Worm (Caenorhabditis elegans) whole organism, young adult: ENCODE results near the gene lin-54.
A peak's percentile ranks its signal among the peaks of the same experiment; 100 is the strongest.

ENCODE experiments used
- B0035.1 ChIP-seq: sonication (generic microtip); optimal IDR thresholded peaks from 2 replicates; lab custom pipeline; 2016; ENCODE audit warnings: missing genetic modification characterization, mild to moderate bottlenecking, missing compliant biosample characterization, missing genotype, missing genetic modification reagents
- B0336.3 ChIP-seq: fragments of 200-800 bp; sonication (Bioruptor generic); IDR thresholded peaks from 2 replicates; pipeline ENCODE4 v1.3.6; 2022; ENCODE audit warnings: missing genetic modification characterization, missing compliant biosample characterization
- F10E7.11 ChIP-seq: sonication (generic microtip); optimal IDR thresholded peaks from 2 replicates; lab custom pipeline; 2017; ENCODE audit warnings: mild to moderate bottlenecking, missing genetic modification characterization, moderate library complexity, missing compliant biosample characterization
- F22D6.2 ChIP-seq: sonication (generic microtip); optimal IDR thresholded peaks from 2 replicates; lab custom pipeline; 2016; ENCODE audit warnings: mild to moderate bottlenecking, missing genetic modification characterization, missing compliant biosample characterization
- F37B4.10 ChIP-seq: fragments of 200-800 bp; sonication (Bioruptor generic); IDR thresholded peaks from 2 replicates; pipeline ENCODE4 v1.3.6; 2022; ENCODE audit warnings: missing genetic modification characterization, missing compliant biosample characterization
- F52B5.7 ChIP-seq: sonication (generic microtip); optimal IDR thresholded peaks from 2 replicates; lab custom pipeline; 2016; ENCODE audit warnings: mild to moderate bottlenecking, missing genetic modification characterization, missing compliant biosample characterization
- K11D2.4 ChIP-seq: fragments of 200-800 bp; sonication (Bioruptor generic); IDR thresholded peaks from 2 replicates; pipeline ENCODE4 v1.3.6; 2022; ENCODE audit warnings: missing genetic modification reagents, missing genetic modification characterization, missing compliant biosample characterization
- Y53F4B.3 ChIP-seq: fragments of 200-800 bp; sonication (Bioruptor generic); IDR thresholded peaks from 2 replicates; pipeline ENCODE4 v1.3.6; 2022; ENCODE audit warnings: missing genetic modification reagents, missing genetic modification characterization, missing compliant biosample characterization
- Y67H2A.10 ChIP-seq: fragments of 200-800 bp; sonication (Bioruptor generic); conservative IDR thresholded peaks from 2 replicates; pipeline ENCODE4 v1.3.6; 2022; ENCODE audit warnings: missing genetic modification reagents, missing genetic modification characterization, missing compliant biosample characterization
- atf-7 ChIP-seq: sonication (generic microtip); optimal IDR thresholded peaks from 2 replicates; lab custom pipeline; 2017; ENCODE audit warnings: mild to moderate bottlenecking, missing genetic modification characterization, missing compliant biosample characterization
- athp-1 ChIP-seq: sonication (generic microtip); optimal IDR thresholded peaks from 2 replicates; lab custom pipeline; 2017; ENCODE audit warnings: mild to moderate bottlenecking, missing genetic modification characterization, missing compliant biosample characterization
- attf-3 ChIP-seq: fragments of 200-800 bp; sonication (Bioruptor generic); conservative IDR thresholded peaks from 2 replicates; pipeline ENCODE4 v1.3.6; 2022; ENCODE audit warnings: missing genetic modification reagents, missing genetic modification characterization, missing compliant biosample characterization
- attf-5 ChIP-seq: fragments of 200-800 bp; sonication (Bioruptor generic); optimal IDR thresholded peaks from 2 replicates; lab custom pipeline; 2018; ENCODE audit warnings: mild to moderate bottlenecking, missing genetic modification characterization, missing compliant biosample characterization
- bed-1 ChIP-seq: fragments of 200-800 bp; sonication (Bioruptor generic); IDR thresholded peaks from 2 replicates; pipeline ENCODE4 v1.3.6; 2022; ENCODE audit warnings: missing genetic modification reagents, missing genetic modification characterization, missing compliant biosample characterization
- ceh-100 ChIP-seq: fragments of 200-800 bp; sonication (Bioruptor generic); IDR thresholded peaks from 2 replicates; pipeline ENCODE4 v1.3.6; 2022; ENCODE audit warnings: missing genetic modification reagents, missing genetic modification characterization, missing compliant biosample characterization
- ceh-27 ChIP-seq: fragments of 200-800 bp; sonication (Bioruptor generic); optimal IDR thresholded peaks from 2 replicates; lab custom pipeline; 2018; ENCODE audit warnings: mild to moderate bottlenecking, missing genetic modification characterization, moderate library complexity, missing compliant biosample characterization
- efl-1 ChIP-seq: fragments of 150-350 bp; optimal IDR thresholded peaks from 2 replicates; lab custom pipeline; 2014; ENCODE audit warnings: missing biosample characterization, missing genetic modification reagents, missing genetic modification characterization
- egl-18 ChIP-seq: fragments of 200-800 bp; sonication (Bioruptor generic); IDR thresholded peaks from 2 replicates; pipeline ENCODE4 v1.3.6; 2022; ENCODE audit warnings: missing genetic modification reagents, missing genetic modification characterization, missing compliant biosample characterization
- ekl-4 ChIP-seq: fragments of 200-800 bp; sonication (Bioruptor generic); IDR thresholded peaks from 2 replicates; pipeline ENCODE4 v1.3.6; 2022; ENCODE audit warnings: missing genetic modification reagents, missing genetic modification characterization, missing compliant biosample characterization
- hmg-20 ChIP-seq: fragments of 200-800 bp; sonication (Bioruptor generic); IDR thresholded peaks from 2 replicates; pipeline ENCODE4 v1.3.6; 2022; ENCODE audit warnings: missing genetic modification reagents, missing genetic modification characterization, missing compliant biosample characterization
- lin-26 ChIP-seq: fragments of 200-800 bp; sonication (Bioruptor generic); IDR thresholded peaks from 2 replicates; pipeline ENCODE4 v1.3.6; 2022; ENCODE audit warnings: missing genetic modification reagents, missing genetic modification characterization, missing compliant biosample characterization
- lin-54 ChIP-seq: fragments of 200-800 bp; sonication (Bioruptor generic); optimal IDR thresholded peaks from 2 replicates; lab custom pipeline; 2018; ENCODE audit warnings: mild to moderate bottlenecking, missing genetic modification characterization, missing compliant biosample characterization
- mcd-1 ChIP-seq: fragments of 200-800 bp; sonication (Bioruptor generic); IDR thresholded peaks from 2 replicates; pipeline ENCODE4 v1.3.6; 2022; ENCODE audit warnings: missing genetic modification reagents, missing genetic modification characterization, missing compliant biosample characterization
- mxl-1 ChIP-seq: sonication (generic microtip); optimal IDR thresholded peaks from 2 replicates; lab custom pipeline; 2016; ENCODE audit warnings: missing genetic modification characterization, missing compliant biosample characterization
- nfyb-1 ChIP-seq: fragments of 200-800 bp; sonication (Bioruptor generic); IDR thresholded peaks from 2 replicates; pipeline ENCODE4 v1.3.6; 2022; ENCODE audit warnings: missing genetic modification reagents, missing genetic modification characterization, missing compliant biosample characterization
- rcor-1 ChIP-seq: fragments of 200-800 bp; sonication (Bioruptor generic); IDR thresholded peaks from 2 replicates; pipeline ENCODE4 v1.3.6; 2022; ENCODE audit warnings: missing genetic modification reagents, missing genetic modification characterization, missing compliant biosample characterization
- rec-8 ChIP-seq, 2 experiments: sonication (generic microtip); optimal IDR thresholded peaks; 2 replicates each; lab custom pipeline; 2016; ENCODE audit warnings: mild to moderate bottlenecking in 2 of 2, missing genetic modification characterization in 2 of 2, missing genetic modification reagents in 2 of 2, missing genotype in 2 of 2, missing biosample characterization in 1 of 2, missing compliant biosample characterization in 1 of 2, moderate library complexity in 1 of 2
- snpc-1.1 ChIP-seq: sonication (generic microtip); optimal IDR thresholded peaks from 2 replicates; lab custom pipeline; 2017; ENCODE audit warnings: missing genetic modification characterization, mild to moderate bottlenecking, missing compliant biosample characterization, antibody characterized with exemption, moderate library complexity, missing genotype, missing genetic modification reagents; ENCODE audit not compliant: insufficient read depth
- snpc-3.4 ChIP-seq: sonication (generic microtip); optimal IDR thresholded peaks from 2 replicates; lab custom pipeline; 2017; ENCODE audit warnings: missing genetic modification characterization, mild to moderate bottlenecking, missing compliant biosample characterization, antibody characterized with exemption, moderate library complexity, missing genotype, missing genetic modification reagents
- tbx-9 ChIP-seq: sonication (generic microtip); optimal IDR thresholded peaks from 2 replicates; lab custom pipeline; 2016; ENCODE audit warnings: borderline replicate concordance, missing genetic modification characterization, inconsistent platforms, missing compliant biosample characterization
- tlf-1 ChIP-seq: fragments of 200-800 bp; sonication (Bioruptor generic); optimal IDR thresholded peaks from 2 replicates; lab custom pipeline; 2018; ENCODE audit warnings: mild to moderate bottlenecking, missing genetic modification characterization, missing compliant biosample characterization
- unc-130 ChIP-seq: sonication (generic microtip); optimal IDR thresholded peaks from 2 replicates; lab custom pipeline; 2016; ENCODE audit warnings: missing genetic modification reagents, missing genetic modification characterization, missing compliant biosample characterization
- ztf-25 ChIP-seq: fragments of 200-800 bp; sonication (Bioruptor generic); IDR thresholded peaks from 2 replicates; pipeline ENCODE4 v1.3.6; 2022; ENCODE audit warnings: missing genetic modification reagents, missing genetic modification characterization, missing compliant biosample characterization
- ztf-28 ChIP-seq: fragments of 200-800 bp; sonication (Bioruptor generic); IDR thresholded peaks from 2 replicates; pipeline ENCODE4 v1.3.6; 2022; ENCODE audit warnings: missing genetic modification reagents, missing genetic modification characterization, missing compliant biosample characterization

lin-54 gene

DNA sequence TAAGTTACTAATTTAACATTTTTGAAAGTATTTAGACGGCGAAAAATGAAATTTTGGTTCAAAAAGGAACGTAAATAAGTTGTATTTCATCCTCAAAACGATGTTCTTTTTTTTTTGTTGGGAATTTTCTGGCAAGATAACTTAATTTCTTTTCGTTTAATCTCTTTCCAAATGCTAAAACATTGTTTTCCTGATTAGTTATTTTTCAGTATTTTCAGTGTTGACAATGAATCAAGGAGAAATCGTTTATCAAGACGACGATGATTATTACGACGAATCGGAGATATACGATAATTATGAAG lies at the start of gene lin-54:
lin-54 (plus strand) TSS at position 203 of the 302 bp plus-strand sequence.
- TF ChIP-seq tlf-1 (GFP tag; lab: Kevin White, UChicago) (no peak), ztf-25 (GFP tag; lab: Robert Waterston, UW) (no peak), attf-3 (GFP tag; lab: Robert Waterston, UW) (no peak), ztf-28 (no peak), mcd-1 (GFP tag; lab: Robert Waterston, UW) (no peak)

DNA sequence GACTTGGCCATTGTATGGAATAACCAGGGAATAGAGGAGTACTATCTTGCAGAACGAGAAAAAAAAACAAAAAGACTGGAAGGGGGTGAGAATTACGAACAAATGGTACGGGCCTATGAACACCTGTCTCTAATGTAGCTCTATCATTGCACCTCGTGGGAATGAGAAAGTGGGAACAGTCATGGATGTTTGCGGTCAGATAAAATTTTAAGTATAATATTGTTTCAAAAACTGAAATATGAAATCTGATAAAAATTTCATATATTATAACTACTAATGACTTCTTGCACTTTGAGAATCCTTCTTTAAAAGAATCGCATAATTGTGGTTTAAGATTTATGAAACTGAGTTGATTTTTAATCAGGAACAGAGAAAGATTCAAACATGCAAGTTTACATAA lies 47.6 kb upstream of the lin-54 start, which contains the start of gene F58D2.5:
F58D2.5 (minus strand) TSS at position 101 of the 400 bp plus-strand sequence.
- no peak for TF ChIP-seq unc-130 (GFP tag; lab: Kevin White, UChicago)

DNA sequence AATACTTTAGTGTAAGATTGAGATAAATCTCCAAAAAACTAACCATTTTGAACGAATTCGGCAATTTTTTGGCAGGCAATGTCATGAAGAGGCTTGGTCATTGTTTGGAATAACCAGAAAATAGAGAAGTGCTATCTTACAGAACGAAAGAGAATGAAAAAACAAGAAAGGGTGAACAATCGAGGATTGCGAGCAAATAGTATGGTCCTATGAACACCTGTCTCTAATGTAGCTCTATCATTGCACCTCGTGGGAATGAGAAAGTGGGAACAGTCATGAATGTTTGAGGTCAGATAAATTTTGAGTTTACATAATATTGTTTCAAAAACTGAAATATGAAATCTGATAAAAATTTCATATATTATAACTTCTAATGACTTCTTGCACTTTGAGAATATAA lies 43.6 kb upstream of the lin-54 start, which contains the start of gene C48D1.1:
C48D1.1 (minus strand) TSS at position 101 of the 400 bp plus-strand sequence.
- TF ChIP-seq tbx-9 (tag; lab: Kevin White, UChicago), result no peak

DNA sequence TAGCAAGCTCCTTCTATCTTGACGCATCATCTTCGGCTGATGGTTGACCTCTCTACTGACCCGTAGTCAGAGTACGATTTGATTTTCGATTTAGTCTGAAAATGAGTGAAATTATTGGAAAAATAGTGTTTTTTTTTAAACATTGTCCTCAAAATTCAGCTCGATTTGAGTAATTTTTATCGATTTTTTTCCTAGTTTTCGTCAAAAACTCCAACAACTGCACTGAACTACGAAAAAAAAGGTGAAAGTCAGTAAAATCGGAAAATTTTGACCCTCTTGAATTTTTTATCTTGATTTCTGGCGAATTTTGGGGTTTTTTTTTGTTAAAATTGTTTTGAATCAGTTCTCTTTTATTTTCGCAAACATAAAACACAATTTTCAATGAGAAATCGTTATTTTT lies 36.8 kb upstream of the lin-54 start, which contains the start of gene ced-3:
ced-3 (minus strand) TSS at position 101 of the 400 bp plus-strand sequence.
- no peak for TF ChIP-seq B0035.1 (tag; lab: Kevin White, UChicago)
- no peak for TF ChIP-seq Y67H2A.10 (GFP tag; lab: Robert Waterston, UW)
- TF ChIP-seq rec-8 (tag; optimal IDR thresholded peaks at IDR 0.05; lab: Kevin White, UChicago), result no peak
- TF ChIP-seq ceh-27, result no peak
- TF ChIP-seq lin-26 (GFP tag; lab: Robert Waterston, UW), result no peak
- no peak for TF ChIP-seq athp-1 (tag; lab: Kevin White, UChicago)
- no peak for TF ChIP-seq bed-1 (GFP tag; lab: Robert Waterston, UW)
- no peak for TF ChIP-seq K11D2.4 (GFP tag; lab: Robert Waterston, UW)
- no peak for TF ChIP-seq snpc-1.1 (tag; lab: Kevin White, UChicago)
- TF ChIP-seq B0336.3 (GFP tag; lab: Robert Waterston, UW), result no peak
- no peak for TF ChIP-seq atf-7
- TF ChIP-seq hmg-20 (GFP tag; lab: Robert Waterston, UW), result no peak
- TF ChIP-seq, all 124 proteins: peak for 0

DNA sequence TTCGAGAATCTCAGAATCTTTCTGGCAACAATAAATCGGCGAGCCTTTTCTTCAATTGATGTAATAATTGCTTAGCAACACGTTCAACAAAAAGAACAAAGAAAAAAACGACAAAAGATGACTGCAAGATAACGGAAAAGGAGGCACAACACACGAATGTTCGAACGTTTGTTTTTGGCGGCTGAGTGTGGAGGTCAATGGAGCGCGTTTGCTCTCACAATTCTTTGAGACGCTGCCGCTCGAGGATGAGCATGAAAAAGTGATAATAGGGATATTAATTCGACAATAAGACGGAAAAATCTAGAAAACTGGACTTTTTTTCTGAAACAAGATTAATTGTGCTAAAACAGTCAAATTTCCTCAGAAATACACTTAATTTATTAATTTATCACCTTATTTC lies 35.0 kb upstream of the lin-54 start:
- TF ChIP-seq mcd-1 (GFP tag; lab: Robert Waterston, UW) (peak; percentile 74), F37B4.10 (no peak), mxl-1 (tag; lab: Kevin White, UChicago) (no peak), F10E7.11 (tag; lab: Kevin White, UChicago) (no peak), ekl-4 (GFP tag; lab: Robert Waterston, UW) (no peak), hmg-20 (GFP tag; lab: Robert Waterston, UW) (no peak), efl-1 (peak; percentile 26)

DNA sequence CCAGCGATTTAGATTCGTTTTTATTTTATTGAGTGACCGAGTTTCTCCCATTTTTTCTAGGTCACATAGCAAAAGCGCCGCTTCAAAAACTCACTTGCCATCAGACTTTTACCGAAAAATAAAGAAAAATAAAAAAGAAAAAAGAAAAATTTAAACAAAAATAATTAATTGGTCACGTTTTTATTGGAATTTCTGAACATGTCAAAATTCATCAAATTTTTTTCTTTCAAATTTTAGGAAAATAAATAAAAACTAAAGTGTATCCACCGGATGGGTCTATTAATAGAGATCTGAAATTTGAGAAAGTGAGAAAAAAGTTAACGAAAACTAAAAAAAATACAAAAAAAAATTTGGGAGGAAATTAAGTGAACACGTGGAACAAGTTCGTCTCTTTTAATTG lies 31.3 kb upstream of the lin-54 start, which contains the start of gene C48D1.9:
C48D1.9 (minus strand) TSS at position 101 of the 400 bp plus-strand sequence.
- no peak for TF ChIP-seq Y53F4B.3

DNA sequence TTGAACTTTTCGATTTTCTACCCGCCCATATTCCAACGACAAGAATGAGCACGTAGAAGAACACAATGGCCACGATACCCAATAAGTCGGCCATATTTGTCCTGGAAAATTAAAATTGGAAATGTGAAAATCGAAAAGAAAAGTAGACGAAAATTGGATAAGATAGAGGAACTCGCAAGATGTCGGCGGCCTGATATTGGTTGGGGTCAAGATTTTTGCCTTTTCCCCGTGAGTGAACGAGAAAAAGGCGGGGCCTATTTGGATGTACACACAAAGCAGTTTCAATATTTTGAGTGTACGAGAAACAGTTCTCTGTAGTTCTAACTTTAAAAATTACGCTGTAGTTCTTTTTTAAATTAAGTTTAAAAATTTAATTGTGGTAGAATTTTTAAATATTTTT lies 26.4 kb upstream of the lin-54 start, which contains the start of gene cho-1:
cho-1 (minus strand) TSS at position 101 of the 400 bp plus-strand sequence.
- TF ChIP-seq ceh-100 (GFP tag; lab: Robert Waterston, UW), result no peak
- TF ChIP-seq lin-54 (GFP tag; lab: Kevin White, UChicago), result no peak
- TF ChIP-seq snpc-3.4, result no peak
- no peak for TF ChIP-seq tlf-1 (GFP tag; lab: Kevin White, UChicago)
- TF ChIP-seq attf-5 (GFP tag; lab: Kevin White, UChicago), result no peak
- no peak for TF ChIP-seq F22D6.2 (tag; lab: Kevin White, UChicago)
- no peak for TF ChIP-seq F52B5.7 (tag; lab: Kevin White, UChicago)
- TF ChIP-seq rec-8 (tag; optimal IDR thresholded peaks at IDR 0.05; lab: Kevin White, UChicago), result no peak
- no peak for TF ChIP-seq snpc-1.1 (tag; lab: Kevin White, UChicago)
- TF ChIP-seq rcor-1 (GFP tag; lab: Robert Waterston, UW), result no peak
- no peak for TF ChIP-seq nfyb-1 (GFP tag; lab: Robert Waterston, UW)
- TF ChIP-seq egl-18 (GFP tag; lab: Robert Waterston, UW), result no peak
